Fruit fly (Drosophila melanogaster): Measurements from ENCODE around the gene ZC3H3.
A peak's percentile ranks its signal among the peaks of the same experiment; 100 is the strongest.

Gene ZC3H3

dm6 chr3L:8546355-8546771, 36.8 kb upstream of the ZC3H3 start (continued):
- TF ChIP-seq Kr (GFP tag; optimal IDR thresholded peaks at IDR 0.05) (no peak), pros (GFP tag; optimal IDR thresholded peaks at IDR 0.05) (no peak), Myb (GFP tag; optimal IDR thresholded peaks at IDR 0.05) (no peak), HLHmδ (GFP tag; optimal IDR thresholded peaks at IDR 0.05) (no peak), CG13894 (tag; optimal IDR thresholded peaks at IDR 0.05) (peak; percentile 47), BtbVII (GFP tag; optimal IDR thresholded peaks at IDR 0.05) (peak; percentile 39), CG9437 (GFP tag; optimal IDR thresholded peaks at IDR 0.05) (no peak), gfzf (GFP tag; optimal IDR thresholded peaks at IDR 0.05) (no peak), stwl (tag; optimal IDR thresholded peaks at IDR 0.05) (no peak), Bdp1 (GFP tag; optimal IDR thresholded peaks at IDR 0.05) (no peak), Sry-β (GFP tag; optimal IDR thresholded peaks at IDR 0.05) (no peak), ham (GFP tag; IDR thresholded peaks at IDR 0.05) (no peak), Ets97D (GFP tag; optimal IDR thresholded peaks at IDR 0.05) (no peak), CG4424 (GFP tag; optimal IDR thresholded peaks at IDR 0.05) (no peak), CG13296 (GFP tag; optimal IDR thresholded peaks at IDR 0.05) (no peak), en (GFP tag; optimal IDR thresholded peaks at IDR 0.05) (no peak), CG7745 (tag; optimal IDR thresholded peaks at IDR 0.05) (no peak), lab (GFP tag; optimal IDR thresholded peaks at IDR 0.05) (peak; percentile 28), peb (GFP tag; IDR thresholded peaks at IDR 0.05) (no peak), PHDP (tag; optimal IDR thresholded peaks at IDR 0.05) (no peak), lmd (GFP tag; IDR thresholded peaks at IDR 0.05) (no peak), crc (GFP tag; optimal IDR thresholded peaks at IDR 0.05) (no peak), CG11398 (GFP tag; optimal IDR thresholded peaks at IDR 0.05) (no peak), CG7271 (tag; optimal IDR thresholded peaks at IDR 0.05) (no peak), ato (GFP tag; IDR thresholded peaks at IDR 0.05; ENCODE audit: partially characterized antibody) (0 out of 2 replicates have a peak, but pooled peaks have one; percentile 32), gce (GFP tag; IDR thresholded peaks at IDR 0.05) (no peak), CG17359 (tag; optimal IDR thresholded peaks at IDR 0.05) (peak; percentile 11), NfI (GFP tag; optimal IDR thresholded peaks at IDR 0.05) (no peak), CG1233 (GFP tag; optimal IDR thresholded peaks at IDR 0.05) (no peak), CG12769 (tag; optimal IDR thresholded peaks at IDR 0.05) (peak; percentile 91), Fer1 (GFP tag; optimal IDR thresholded peaks at IDR 0.05) (peak; percentile 36), NK7.1 (GFP tag; optimal IDR thresholded peaks at IDR 0.05) (no peak), tup (GFP tag; optimal IDR thresholded peaks at IDR 0.05) (no peak), luna (GFP tag; optimal IDR thresholded peaks at IDR 0.05) (no peak), Xbp1 (GFP tag; optimal IDR thresholded peaks at IDR 0.05) (no peak), br (optimal IDR thresholded peaks at IDR 0.05) (no peak), CG8478 (optimal IDR thresholded peaks at IDR 0.05) (no peak), CG12155 (GFP tag; optimal IDR thresholded peaks at IDR 0.05) (no peak), CG12299 (tag; optimal IDR thresholded peaks at IDR 0.05) (no peak), az2 (GFP tag; optimal IDR thresholded peaks at IDR 0.05) (no peak), CG3065 (GFP tag; optimal IDR thresholded peaks at IDR 0.05) (no peak), CG2199 (GFP tag; IDR thresholded peaks at IDR 0.05) (0 out of 3 replicates have a peak, but pooled peaks have one; percentile 34), jigr1 (GFP tag; IDR thresholded peaks at IDR 0.05) (no peak), Usf (GFP tag; optimal IDR thresholded peaks at IDR 0.05) (no peak), Sin3A (optimal IDR thresholded peaks at IDR 0.05) (no peak), CG7357 (GFP tag; IDR thresholded peaks at IDR 0.05) (no peak), Deaf1 (tag; optimal IDR thresholded peaks at IDR 0.05) (peak; percentile 84), hbn (GFP tag; IDR thresholded peaks at IDR 0.05; ENCODE audit: partially characterized antibody) (peak; percentile 41; the same call in 1 of the 2 replicates), Blimp-1 (GFP tag; optimal IDR thresholded peaks at IDR 0.05) (no peak), zfh2 (GFP tag; optimal IDR thresholded peaks at IDR 0.05) (no peak), slp2 (GFP tag; optimal IDR thresholded peaks at IDR 0.05) (no peak), CrebB (tag; optimal IDR thresholded peaks at IDR 0.05) (peak; percentile 57)
